Fruit fly (Drosophila melanogaster) whole organism, pupa: ENCODE data around the gene mil.

Experiments
- CG12605 ChIP-seq: fragments of 200-800 bp; sonication (Bioruptor generic); IDR thresholded peaks from 2 replicates; pipeline ENCODE4 v1.3.6; 2022; ENCODE audit warnings: missing biosample characterization, missing genetic modification characterization
- CG13204 ChIP-seq: fragments of 200-800 bp; sonication (Bioruptor generic); optimal IDR thresholded peaks from 2 replicates; lab custom pipeline; 2018; ENCODE audit warnings: missing biosample characterization, mild to moderate bottlenecking, missing genetic modification characterization, moderate library complexity
- CG14655 ChIP-seq: fragments of 200-800 bp; sonication (Bioruptor generic); optimal IDR thresholded peaks from 3 replicates; lab custom pipeline; 2017; ENCODE audit warnings: mild to moderate bottlenecking, missing biosample characterization, missing genetic modification reagents, missing genetic modification characterization
- CG17806 ChIP-seq: fragments of 200-800 bp; sonication (Bioruptor generic); optimal IDR thresholded peaks from 2 replicates; lab custom pipeline; 2018; ENCODE audit warnings: missing biosample characterization, mild to moderate bottlenecking, missing genetic modification characterization, moderate library complexity
- CG32121 ChIP-seq: fragments of 200-800 bp; sonication (Bioruptor generic); IDR thresholded peaks from 2 replicates; pipeline ENCODE4 v1.3.6; 2022; ENCODE audit warnings: missing biosample characterization, missing genetic modification characterization
- CG34367 ChIP-seq: fragments of 200-800 bp; sonication (Bioruptor generic); optimal IDR thresholded peaks from 2 replicates; lab custom pipeline; 2018; ENCODE audit warnings: missing biosample characterization, mild to moderate bottlenecking, missing genetic modification characterization
- CG4496 ChIP-seq: fragments of 200-800 bp; sonication (Bioruptor generic); IDR thresholded peaks from 3 replicates; pipeline ENCODE4 v1.3.6; 2022; ENCODE audit warnings: missing biosample characterization, missing genetic modification characterization
- CG8159 ChIP-seq: fragments of 200-800 bp; sonication (Bioruptor generic); optimal IDR thresholded peaks from 3 replicates; lab custom pipeline; 2018; ENCODE audit warnings: missing biosample characterization, mild to moderate bottlenecking, missing genetic modification characterization, moderate library complexity
- CG8301 ChIP-seq: fragments of 200-800 bp; sonication (Bioruptor generic); optimal IDR thresholded peaks from 2 replicates; lab custom pipeline; 2018; ENCODE audit warnings: missing biosample characterization, mild to moderate bottlenecking, missing genetic modification characterization
- CG9948 ChIP-seq: fragments of 200-800 bp; sonication (Bioruptor generic); optimal IDR thresholded peaks from 2 replicates; lab custom pipeline; 2018; ENCODE audit warnings: missing biosample characterization, mild to moderate bottlenecking, missing genetic modification characterization, moderate library complexity
- Ets98B ChIP-seq: fragments of 200-800 bp; sonication (Bioruptor generic); IDR thresholded peaks from 2 replicates; pipeline ENCODE4 v1.3.6; 2022; ENCODE audit warnings: missing biosample characterization, missing genetic modification characterization
- Pif1A ChIP-seq: fragments of 200-800 bp; sonication (Bioruptor generic); optimal IDR thresholded peaks from 3 replicates; lab custom pipeline; 2016; ENCODE audit warnings: missing biosample characterization, missing genetic modification characterization
- Snoo ChIP-seq: fragments of 200-800 bp; sonication (Bioruptor generic); optimal IDR thresholded peaks from 3 replicates; lab custom pipeline; 2017; ENCODE audit warnings: missing biosample characterization, mild to moderate bottlenecking, missing genetic modification characterization, inconsistent platforms
- rn ChIP-seq: fragments of 200-800 bp; sonication (Bioruptor generic); IDR thresholded peaks from 2 replicates; pipeline ENCODE4 v1.3.6; 2022; ENCODE audit warnings: missing biosample characterization, missing genetic modification characterization

- TF ChIP-seq CG12605 (GFP tag; lab: Robert Waterston, UW) (no peak), rn (GFP tag; lab: Robert Waterston, UW) (no peak), CG17806 (tag; lab: Kevin White, UChicago) (no peak), CG8301 (no peak), CG32121 (no peak), CG34367 (no peak), Pif1A (GFP tag; lab: Kevin White, UChicago) (no peak), CG13204 (GFP tag; lab: Kevin White, UChicago) (no peak), CG8159 (tag; lab: Kevin White, UChicago) (no peak), Ets98B (no peak), Snoo (tag; lab: Kevin White, UChicago) (no peak), CG9948 (no peak), CG4496 (GFP tag; lab: Robert Waterston, UW) (no peak), CG14655 (no peak)
These were observed 41.6 kb downstream of the mil start, which contains the start of gene CG4951 for dm6 chr3R:27953890-27954289.
